Fruit fly (Drosophila melanogaster) whole organism, embryonic: Measurements from ENCODE around the gene DIP2.

Source experiments
- Bdp1 ChIP-seq: fragments of 200-800 bp; sonication (Bioruptor generic); optimal IDR thresholded peaks from 3 replicates; lab custom pipeline; 2016; ENCODE audit warnings: missing biosample characterization, missing genetic modification characterization
- CG10543 ChIP-seq: fragments of 200-800 bp; sonication (Bioruptor generic); optimal IDR thresholded peaks from 3 replicates; lab custom pipeline; 2017; ENCODE audit warnings: missing biosample characterization, mild to moderate bottlenecking, missing genetic modification characterization, moderate library complexity
- CG11456 ChIP-seq: fragments of 200-800 bp; sonication (Bioruptor generic); IDR thresholded peaks from 3 replicates; pipeline ENCODE4 v1.3.6; 2022; ENCODE audit warnings: missing biosample characterization, missing genetic modification characterization
- CG11504 ChIP-seq: fragments of 200-800 bp; sonication (Bioruptor generic); optimal IDR thresholded peaks from 3 replicates; lab custom pipeline; 2019; ENCODE audit warnings: missing biosample characterization, mild to moderate bottlenecking, missing genetic modification characterization, moderate library complexity
- CG12219 ChIP-seq: fragments of 200-800 bp; sonication (Bioruptor generic); optimal IDR thresholded peaks from 3 replicates; lab custom pipeline; 2018; ENCODE audit warnings: missing biosample characterization, mild to moderate bottlenecking, missing genetic modification characterization
- CG12942 ChIP-seq: fragments of 200-800 bp; sonication (Bioruptor generic); optimal IDR thresholded peaks from 3 replicates; lab custom pipeline; 2016; ENCODE audit warnings: missing biosample characterization, missing genetic modification characterization
- CG13123 ChIP-seq: fragments of 200-800 bp; sonication (Bioruptor generic); optimal IDR thresholded peaks from 2 replicates; lab custom pipeline; 2016; ENCODE audit warnings: missing biosample characterization, missing genetic modification characterization
- CG13287 ChIP-seq: fragments of 200-800 bp; sonication (Bioruptor generic); IDR thresholded peaks from 2 replicates; pipeline ENCODE4 v1.3.6; 2022; ENCODE audit warnings: missing biosample characterization, missing genetic modification characterization; ENCODE audit not compliant: partially characterized antibody
- CG13296 ChIP-seq: fragments of 200-800 bp; sonication (Bioruptor generic); optimal IDR thresholded peaks from 3 replicates; lab custom pipeline; 2018; ENCODE audit warnings: missing biosample characterization, mild to moderate bottlenecking, missing genetic modification characterization
- CG13424 ChIP-seq: fragments of 200-800 bp; sonication (Bioruptor generic); optimal IDR thresholded peaks from 2 replicates; lab custom pipeline; 2019; ENCODE audit warnings: missing biosample characterization, mild to moderate bottlenecking, missing genetic modification characterization, moderate library complexity
- CG14965 ChIP-seq: fragments of 200-800 bp; sonication (Bioruptor generic); optimal IDR thresholded peaks from 2 replicates; lab custom pipeline; 2016; ENCODE audit warnings: missing biosample characterization, missing genetic modification characterization, borderline replicate concordance
- CG1602 ChIP-seq: fragments of 200-800 bp; sonication (Bioruptor generic); optimal IDR thresholded peaks from 3 replicates; lab custom pipeline; 2016; ENCODE audit warnings: missing biosample characterization, missing genetic modification characterization
- CG1603 ChIP-seq: fragments of 200-800 bp; sonication (Bioruptor generic); optimal IDR thresholded peaks from 2 replicates; lab custom pipeline; 2019; ENCODE audit warnings: missing biosample characterization, mild to moderate bottlenecking, missing genetic modification characterization, moderate library complexity
- CG16779 ChIP-seq: fragments of 200-800 bp; sonication (Bioruptor generic); IDR thresholded peaks from 2 replicates; pipeline ENCODE4 v1.3.6; 2022; ENCODE audit warnings: missing biosample characterization, missing genetic modification characterization
- CG17802 ChIP-seq: fragments of 200-800 bp; sonication (Bioruptor generic); optimal IDR thresholded peaks from 2 replicates; lab custom pipeline; 2018; ENCODE audit warnings: missing biosample characterization, mild to moderate bottlenecking, missing genetic modification characterization, moderate library complexity
- CG17829 ChIP-seq: fragments of 200-800 bp; optimal IDR thresholded peaks from 2 replicates; lab custom pipeline; 2019; ENCODE audit warnings: missing biosample characterization, mild to moderate bottlenecking, missing genetic modification characterization, moderate library complexity
- CG18011 ChIP-seq: fragments of 200-800 bp; sonication (Bioruptor generic); optimal IDR thresholded peaks from 2 replicates; lab custom pipeline; 2017; ENCODE audit warnings: missing biosample characterization, missing genetic modification characterization, mild to moderate bottlenecking, moderate library complexity, missing genotype
- CG1832 ChIP-seq: fragments of 200-800 bp; sonication (Bioruptor generic); optimal IDR thresholded peaks from 2 replicates; lab custom pipeline; 2017; ENCODE audit warnings: missing biosample characterization, mild to moderate bottlenecking, missing genetic modification characterization, inconsistent platforms
- CG18476 ChIP-seq: fragments of 200-800 bp; sonication (Bioruptor generic); optimal IDR thresholded peaks from 2 replicates; lab custom pipeline; 2016; ENCODE audit warnings: missing biosample characterization, mild to moderate bottlenecking, missing genetic modification characterization
- CG6689 ChIP-seq: fragments of 200-800 bp; sonication (Bioruptor generic); IDR thresholded peaks from 2 replicates; pipeline ENCODE4 v1.3.6; 2022; ENCODE audit warnings: missing biosample characterization, missing genetic modification characterization
- CG8290 ChIP-seq, 3 experiments: fragments of 200-800 bp; sonication (Bioruptor generic); optimal IDR thresholded peaks; 2 replicates each; lab custom pipeline; 2016 to 2019; ENCODE audit warnings: missing biosample characterization in 3 of 3, missing genetic modification characterization in 3 of 3, mild to moderate bottlenecking in 2 of 3, moderate library complexity in 1 of 3
- Deaf1 ChIP-seq: fragments of 200-800 bp; optimal IDR thresholded peaks from 3 replicates; lab custom pipeline; 2019; ENCODE audit warnings: missing biosample characterization, mild to moderate bottlenecking, missing genetic modification characterization, moderate library complexity
- Eip74EF ChIP-seq, 2 experiments: fragments of 200-800 bp in 1 of 2; fragments of >200 bp in 1 of 2; sonication (Bioruptor generic) in 1 of 2; optimal IDR thresholded peaks; 2 replicates each; lab custom pipeline; 2017 to 2019; ENCODE audit warnings: missing biosample characterization in 2 of 2, missing genetic modification characterization in 2 of 2, mild to moderate bottlenecking in 1 of 2, moderate library complexity in 1 of 2
- Fer1 ChIP-seq: fragments of 200-800 bp; sonication (Bioruptor generic); optimal IDR thresholded peaks from 2 replicates; lab custom pipeline; 2017; ENCODE audit warnings: missing biosample characterization, mild to moderate bottlenecking, missing genetic modification characterization
- GATAe ChIP-seq: fragments of 200-800 bp; sonication (Bioruptor generic); conservative IDR thresholded peaks from 2 replicates; pipeline ENCODE4 v1.3.6; 2022; ENCODE audit warnings: missing biosample characterization, missing genetic modification characterization
- Myb ChIP-seq: fragments of 200-800 bp; sonication (Bioruptor generic); optimal IDR thresholded peaks from 2 replicates; lab custom pipeline; 2016; ENCODE audit warnings: missing biosample characterization, missing genetic modification characterization
- Nf-YA ChIP-seq: fragments of 200-800 bp; sonication (Bioruptor generic); IDR thresholded peaks from 2 replicates; pipeline ENCODE4 v1.3.6; 2022; ENCODE audit warnings: missing biosample characterization, missing genetic modification characterization
- Oaz ChIP-seq: fragments of 200-800 bp; sonication (Bioruptor generic); IDR thresholded peaks from 2 replicates; pipeline ENCODE4 v1.3.6; 2022; ENCODE audit warnings: missing biosample characterization, missing genetic modification characterization
- Scr ChIP-seq: fragments of 200-800 bp; sonication (Bioruptor generic); IDR thresholded peaks from 2 replicates; pipeline ENCODE4 v1.3.6; 2022; ENCODE audit warnings: missing biosample characterization, missing genetic modification characterization; ENCODE audit not compliant: partially characterized antibody
- Xbp1 ChIP-seq: fragments of 200-800 bp; sonication (Bioruptor generic); optimal IDR thresholded peaks from 3 replicates; lab custom pipeline; 2016; ENCODE audit warnings: missing biosample characterization, mild to moderate bottlenecking, missing genetic modification characterization
- ase ChIP-seq: fragments of 200-800 bp; sonication (Bioruptor generic); IDR thresholded peaks from 3 replicates; pipeline ENCODE4 v1.3.6; 2022; ENCODE audit warnings: missing biosample characterization, missing genetic modification characterization
- bsh ChIP-seq, 2 experiments: fragments of 200-800 bp; sonication (Bioruptor generic); optimal IDR thresholded peaks; 2 replicates each; lab custom pipeline; 2017 to 2018; ENCODE audit warnings: mild to moderate bottlenecking in 2 of 2, missing biosample characterization in 2 of 2, missing genetic modification characterization in 2 of 2, moderate library complexity in 1 of 2
- dimm ChIP-seq: fragments of 200-800 bp; sonication (Bioruptor generic); IDR thresholded peaks from 2 replicates; pipeline ENCODE4 v1.3.6; 2022; ENCODE audit warnings: missing biosample characterization, missing genetic modification characterization
- gsb-n ChIP-seq: fragments of 200-800 bp; sonication (Bioruptor generic); optimal IDR thresholded peaks from 3 replicates; lab custom pipeline; 2018; ENCODE audit warnings: missing biosample characterization, mild to moderate bottlenecking, missing genetic modification characterization
- insv ChIP-seq, 2 experiments: fragments of 200-800 bp; sonication (Bioruptor generic); optimal IDR thresholded peaks; 3 replicates each; lab custom pipeline; 2016 to 2018; ENCODE audit warnings: missing biosample characterization in 2 of 2, missing genetic modification characterization in 2 of 2
- lab ChIP-seq: fragments of 200-800 bp; sonication (Bioruptor generic); optimal IDR thresholded peaks from 3 replicates; lab custom pipeline; 2017; ENCODE audit warnings: missing biosample characterization, missing genetic modification characterization, mild to moderate bottlenecking, moderate library complexity, missing genetic modification reagents
- lilli ChIP-seq: fragments of 200-800 bp; sonication (Bioruptor generic); optimal IDR thresholded peaks from 3 replicates; lab custom pipeline; 2016; ENCODE audit warnings: missing biosample characterization, missing genetic modification characterization
- lmd ChIP-seq: fragments of 200-800 bp; sonication (Bioruptor generic); IDR thresholded peaks from 2 replicates; pipeline ENCODE4 v1.3.6; 2022; ENCODE audit warnings: missing biosample characterization, missing genetic modification characterization
- pb ChIP-seq: fragments of 200-800 bp; sonication (Bioruptor generic); optimal IDR thresholded peaks from 3 replicates; lab custom pipeline; 2016; ENCODE audit warnings: missing biosample characterization, missing genetic modification characterization
- peb ChIP-seq: fragments of 200-800 bp; sonication (Bioruptor generic); IDR thresholded peaks from 2 replicates; pipeline ENCODE4 v1.3.6; 2022; ENCODE audit warnings: missing biosample characterization, missing genetic modification characterization
- pnt ChIP-seq: fragments of 200-800 bp; sonication (Bioruptor generic); optimal IDR thresholded peaks from 3 replicates; lab custom pipeline; 2016; ENCODE audit warnings: missing biosample characterization, missing genetic modification characterization
- prd ChIP-seq, 3 experiments: fragments of >200 bp in 2 of 3; fragments of 200-800 bp in 1 of 3; sonication (Bioruptor generic) in 1 of 3; optimal IDR thresholded peaks in 2 of 3; IDR thresholded peaks in 1 of 3; 2 replicates in 2 of 3; 3 replicates in 1 of 3; pipeline versions ENCODE4 v1.3.6 to Lab custom; 2017 to 2022; ENCODE audit warnings: missing biosample characterization in 1 of 3, missing genetic modification characterization in 1 of 3
- row ChIP-seq: fragments of 200-800 bp; sonication (Bioruptor generic); IDR thresholded peaks from 3 replicates; pipeline ENCODE4 v1.3.6; 2022; ENCODE audit warnings: missing biosample characterization, missing genetic modification characterization
- tll ChIP-seq, 2 experiments: fragments of 200-800 bp in 1 of 2; fragments of >200 bp in 1 of 2; sonication (Bioruptor generic) in 1 of 2; optimal IDR thresholded peaks; 2 replicates each; lab custom pipeline; 2017 to 2019; ENCODE audit warnings: missing biosample characterization in 2 of 2, missing genetic modification characterization in 2 of 2, mild to moderate bottlenecking in 1 of 2, moderate library complexity in 1 of 2
- vfl ChIP-seq: fragments of 200-800 bp; sonication (Bioruptor generic); optimal IDR thresholded peaks from 2 replicates; lab custom pipeline; 2016; ENCODE audit warnings: missing biosample characterization, missing genetic modification characterization
- vvl ChIP-seq: fragments of 200-800 bp; sonication (Bioruptor generic); IDR thresholded peaks from 2 replicates; pipeline ENCODE4 v1.3.6; 2022; ENCODE audit warnings: missing biosample characterization, missing genetic modification characterization
- wor ChIP-seq: fragments of 200-800 bp; sonication (Bioruptor generic); IDR thresholded peaks from 2 replicates; pipeline ENCODE4 v1.3.6; 2022; ENCODE audit warnings: missing biosample characterization, missing genetic modification characterization

Gene DIP2

dm6 chr3L:270760-271500, 13.2 kb upstream of the DIP2 start, which contains the start of gene miple2 (continued):
- TF ChIP-seq wor (GFP tag; lab: Robert Waterston, UW) (no peak), CG17829 (tag; lab: Kevin White, UChicago) (peak; percentile 38), vfl (no peak), lilli (GFP tag; lab: Kevin White, UChicago) (peak; percentile 53), dimm (no peak), Myb (peak; percentile 23), ase (GFP tag; lab: Robert Waterston, UW) (no peak), vvl (GFP tag; lab: Robert Waterston, UW) (no peak), CG10543 (GFP tag; lab: Kevin White, UChicago) (peak; percentile 70), CG11456 (no peak), Fer1 (peak; percentile 56), CG16779 (GFP tag; lab: Robert Waterston, UW) (no peak), Xbp1 (GFP tag; lab: Kevin White, UChicago) (peak; percentile 36), CG6689 (GFP tag; lab: Robert Waterston, UW) (no peak), CG1832 (GFP tag; lab: Kevin White, UChicago) (no peak), lmd (0 out of 2 replicates have a peak, but pooled peaks have one; percentile 12), CG13123 (GFP tag; lab: Kevin White, UChicago) (peak; percentile 22), gsb-n (tag; lab: Kevin White, UChicago) (peak; percentile 58), CG14965 (GFP tag; lab: Kevin White, UChicago) (peak; percentile 10), CG8290 (GFP tag; optimal IDR thresholded peaks at IDR 0.05; lab: Kevin White, UChicago) (peak; percentile 18), CG8290 (tag; optimal IDR thresholded peaks at IDR 0.05; lab: Kevin White, UChicago) (peak; percentile 46 to 79), Eip74EF (GFP tag; optimal IDR thresholded peaks at IDR 0.05; lab: Kevin White, UChicago) (no peak), Scr (GFP tag; lab: Robert Waterston, UW) (no peak), tll (GFP tag; optimal IDR thresholded peaks at IDR 0.05; lab: Kevin White, UChicago) (peak in 1 of 2 experiments; percentile 72), GATAe (GFP tag; lab: Robert Waterston, UW) (no peak; the same call in 1 of the 2 replicates), CG1603 (tag; lab: Kevin White, UChicago) (peak; percentile 8), bsh (GFP tag; optimal IDR thresholded peaks at IDR 0.05; lab: Kevin White, UChicago) (peak; percentile 26 to 38), CG1602 (no peak), CG13424 (tag; lab: Kevin White, UChicago) (peak; percentile 53), pb (peak; percentile 49), prd (optimal IDR thresholded peaks at IDR 0.05; lab: Kevin White, UChicago) (no peak), prd (GFP tag; IDR thresholded peaks at IDR 0.05; lab: Robert Waterston, UW) (peak; percentile 44; the same call in 1 of the 3 replicates), CG17802 (no peak), CG12942 (peak; percentile 21), Bdp1 (GFP tag; lab: Kevin White, UChicago) (no peak), Deaf1 (tag; lab: Kevin White, UChicago) (peak; percentile 32), peb (GFP tag; lab: Robert Waterston, UW) (no peak), insv (GFP tag; optimal IDR thresholded peaks at IDR 0.05; lab: Kevin White, UChicago) (peak in 1 of 2 experiments; percentile 3), CG18011 (GFP tag; lab: Kevin White, UChicago) (peak; percentile 38), CG12219 (no peak), CG11504 (tag; lab: Kevin White, UChicago) (peak; percentile 53), CG18476 (GFP tag; lab: Kevin White, UChicago) (no peak), Nf-YA (GFP tag; lab: Robert Waterston, UW) (no peak), Oaz (GFP tag; lab: Robert Waterston, UW) (no peak), CG13296 (GFP tag; lab: Kevin White, UChicago) (peak; percentile 32), pnt (no peak), lab (GFP tag; lab: Kevin White, UChicago) (peak; percentile 63), CG13287 (no peak), row (GFP tag; lab: Robert Waterston, UW) (peak; percentile 51; the same call in 2 of the 3 replicates)
